Fruit fly (Drosophila melanogaster) whole organism, prepupa: ENCODE results near the gene Swip-1.

Experiments
- Hr38 ChIP-seq: sonication (Bioruptor generic); optimal IDR thresholded peaks from 2 replicates; lab custom pipeline; 2016; ENCODE audit warnings: missing biosample characterization, missing genetic modification characterization
- eg ChIP-seq: fragments of 200-800 bp; sonication (Bioruptor generic); IDR thresholded peaks from 3 replicates; pipeline ENCODE4 v1.3.6; 2022; ENCODE audit warnings: missing biosample characterization, missing genetic modification characterization

DNA sequence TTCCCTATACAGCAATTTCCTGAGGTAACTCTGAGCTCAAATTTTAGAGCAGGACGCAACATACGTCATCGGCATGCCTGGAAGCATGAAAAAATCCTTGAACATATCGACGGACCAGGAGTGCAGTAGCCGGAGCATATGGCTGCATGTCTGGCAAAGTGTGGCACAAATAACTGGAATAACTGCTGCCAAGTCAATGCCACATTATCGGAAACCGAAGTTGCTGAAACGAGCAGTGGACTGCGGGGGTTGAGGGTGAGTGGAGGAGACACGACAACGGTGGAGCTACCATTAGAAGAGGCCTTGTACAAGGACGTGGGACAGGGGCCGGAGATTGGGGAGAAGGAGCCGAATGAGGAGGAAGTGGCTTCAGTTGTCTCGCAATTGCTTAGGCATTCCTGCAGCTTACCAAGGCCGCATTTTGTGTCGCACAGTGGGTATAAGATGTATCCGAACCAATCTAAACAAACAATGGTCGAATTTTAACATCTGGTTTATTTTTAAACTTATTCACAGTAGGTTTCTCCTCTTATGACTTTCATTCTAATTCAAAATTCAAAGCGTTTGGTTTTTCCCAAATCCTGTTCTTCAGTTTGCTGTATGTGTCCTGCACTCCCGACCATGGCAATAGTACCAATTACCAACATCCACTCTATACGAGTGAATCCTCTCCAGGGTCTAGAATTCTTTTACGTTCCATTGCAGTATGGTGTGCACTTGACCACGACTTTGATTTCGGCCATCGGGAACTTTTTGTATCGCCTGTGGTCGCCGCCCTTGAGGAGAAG lies 41.1 kb downstream of the Swip-1 start, which contains the start of gene CG46304:
- TF ChIP-seq Hr38 (GFP tag; lab: Kevin White, UChicago) (no peak), eg (0 out of 3 replicates have a peak, but pooled peaks have one; percentile 13)
